Fruit fly (Drosophila melanogaster) whole organism, embryonic: ENCODE measurements around the gene Prx1.

Experiments used
- ATbp ChIP-seq: fragments of 200-800 bp; sonication (Bioruptor generic); optimal IDR thresholded peaks from 2 replicates; lab custom pipeline; 2017; ENCODE audit warnings: missing biosample characterization, mild to moderate bottlenecking, missing genetic modification characterization, missing genetic modification reagents
- Abd-B ChIP-seq: fragments of 200-800 bp; sonication (Bioruptor generic); optimal IDR thresholded peaks from 2 replicates; lab custom pipeline; 2018; ENCODE audit warnings: missing biosample characterization, mild to moderate bottlenecking, missing genetic modification characterization, moderate library complexity
- Atf-2 ChIP-seq: fragments of 200-800 bp; sonication (Bioruptor generic); optimal IDR thresholded peaks from 2 replicates; lab custom pipeline; 2016; ENCODE audit warnings: missing biosample characterization, missing genetic modification characterization
- Bteb2 ChIP-seq: fragments of 200-800 bp; sonication (Bioruptor generic); optimal IDR thresholded peaks from 2 replicates; lab custom pipeline; 2016; ENCODE audit warnings: missing biosample characterization, missing genetic modification characterization
- CG10147 ChIP-seq: fragments of 200-800 bp; sonication (Bioruptor generic); optimal IDR thresholded peaks from 2 replicates; lab custom pipeline; 2019; ENCODE audit warnings: missing biosample characterization, mild to moderate bottlenecking, missing genetic modification characterization, moderate library complexity
- CG1024 ChIP-seq: fragments of 200-800 bp; sonication (Bioruptor generic); IDR thresholded peaks from 2 replicates; pipeline ENCODE4 v1.3.6; 2022; ENCODE audit warnings: missing biosample characterization, missing genetic modification characterization
- CG13123 ChIP-seq: fragments of 200-800 bp; sonication (Bioruptor generic); optimal IDR thresholded peaks from 2 replicates; lab custom pipeline; 2016; ENCODE audit warnings: missing biosample characterization, missing genetic modification characterization
- CG13296 ChIP-seq: fragments of 200-800 bp; sonication (Bioruptor generic); optimal IDR thresholded peaks from 3 replicates; lab custom pipeline; 2018; ENCODE audit warnings: missing biosample characterization, mild to moderate bottlenecking, missing genetic modification characterization
- CG13775 ChIP-seq: fragments of 200-800 bp; sonication (Bioruptor generic); optimal IDR thresholded peaks from 3 replicates; lab custom pipeline; 2017; ENCODE audit warnings: missing biosample characterization, mild to moderate bottlenecking, missing genetic modification characterization
- CG14441 ChIP-seq: fragments of 200-800 bp; sonication (Bioruptor generic); IDR thresholded peaks from 2 replicates; pipeline ENCODE4 v1.3.6; 2022; ENCODE audit warnings: missing biosample characterization, missing genetic modification characterization
- CG15011 ChIP-seq: fragments of 200-800 bp; sonication (Bioruptor generic); optimal IDR thresholded peaks from 3 replicates; lab custom pipeline; 2018; ENCODE audit warnings: missing biosample characterization, mild to moderate bottlenecking, missing genetic modification characterization
- CG15073 ChIP-seq: fragments of 200-800 bp; sonication (Bioruptor generic); optimal IDR thresholded peaks from 2 replicates; lab custom pipeline; 2016; ENCODE audit warnings: missing biosample characterization, missing genetic modification characterization
- CG15601 ChIP-seq: fragments of 200-800 bp; sonication (Bioruptor generic); optimal IDR thresholded peaks from 3 replicates; lab custom pipeline; 2019; ENCODE audit warnings: missing biosample characterization, mild to moderate bottlenecking, missing genetic modification characterization, moderate library complexity
- CG17186 ChIP-seq: fragments of 200-800 bp; sonication (Bioruptor generic); optimal IDR thresholded peaks from 3 replicates; lab custom pipeline; 2017; ENCODE audit warnings: missing biosample characterization, missing genetic modification reagents, missing genetic modification characterization
- CG18619 ChIP-seq: fragments of 200-800 bp; sonication (Bioruptor generic); optimal IDR thresholded peaks from 3 replicates; lab custom pipeline; 2017; ENCODE audit warnings: missing biosample characterization, mild to moderate bottlenecking, missing genetic modification characterization
- CG2120 ChIP-seq: fragments of 200-800 bp; sonication (Bioruptor generic); optimal IDR thresholded peaks from 3 replicates; lab custom pipeline; 2016; ENCODE audit warnings: missing biosample characterization, missing genetic modification characterization
- CG33213 ChIP-seq: fragments of 200-800 bp; sonication (Bioruptor generic); optimal IDR thresholded peaks from 3 replicates; lab custom pipeline; 2016; ENCODE audit warnings: missing biosample characterization, missing genetic modification characterization
- CG3407 ChIP-seq: fragments of 200-800 bp; sonication (Bioruptor generic); optimal IDR thresholded peaks from 2 replicates; lab custom pipeline; 2018; ENCODE audit warnings: missing biosample characterization, mild to moderate bottlenecking, missing genetic modification characterization
- CG3726 ChIP-seq: fragments of 200-800 bp; sonication (Bioruptor generic); IDR thresholded peaks from 3 replicates; pipeline ENCODE4, ENCODE4 v1.3.6; 2022; ENCODE audit warnings: missing biosample characterization, missing genetic modification characterization
- CG42726 ChIP-seq: fragments of 200-800 bp; sonication (Bioruptor generic); IDR thresholded peaks from 2 replicates; pipeline ENCODE4 v1.3.6; 2022; ENCODE audit warnings: missing biosample characterization, missing genetic modification characterization; ENCODE audit not compliant: partially characterized antibody
- CG4360 ChIP-seq: fragments of 200-800 bp; sonication (Bioruptor generic); IDR thresholded peaks from 2 replicates; pipeline ENCODE4 v1.3.6; 2022; ENCODE audit warnings: missing biosample characterization, missing genetic modification characterization
- CG4854 ChIP-seq: fragments of 200-800 bp; sonication (Bioruptor generic); optimal IDR thresholded peaks from 2 replicates; lab custom pipeline; 2016; ENCODE audit warnings: missing biosample characterization, missing genetic modification characterization, inconsistent platforms
- CG5180 ChIP-seq: fragments of 200-800 bp; sonication (Bioruptor generic); optimal IDR thresholded peaks from 3 replicates; lab custom pipeline; 2017; ENCODE audit warnings: missing biosample characterization, missing genetic modification characterization, mild to moderate bottlenecking, moderate library complexity, missing genetic modification reagents
- CG7372 ChIP-seq: fragments of 200-800 bp; sonication (Bioruptor generic); IDR thresholded peaks from 2 replicates; pipeline ENCODE4 v1.3.6; 2022; ENCODE audit warnings: missing biosample characterization, missing genetic modification characterization
- CG7745 ChIP-seq: fragments of 200-800 bp; sonication (Bioruptor generic); optimal IDR thresholded peaks from 2 replicates; lab custom pipeline; 2018; ENCODE audit warnings: missing biosample characterization, mild to moderate bottlenecking, missing genetic modification characterization, moderate library complexity
- CG7963 ChIP-seq: fragments of 200-800 bp; sonication (Bioruptor generic); IDR thresholded peaks from 3 replicates; pipeline ENCODE4 v1.3.6; 2022; ENCODE audit warnings: missing biosample characterization, missing genetic modification characterization; ENCODE audit not compliant: partially characterized antibody
- CG8388 ChIP-seq: fragments of 200-800 bp; sonication (Bioruptor generic); optimal IDR thresholded peaks from 2 replicates; lab custom pipeline; 2019; ENCODE audit warnings: missing biosample characterization, mild to moderate bottlenecking, missing genetic modification characterization, moderate library complexity
- CG9437 ChIP-seq: fragments of 200-800 bp; sonication (Bioruptor generic); optimal IDR thresholded peaks from 2 replicates; lab custom pipeline; 2018; ENCODE audit warnings: missing biosample characterization, mild to moderate bottlenecking, missing genetic modification characterization
- CG9817 ChIP-seq: fragments of 200-800 bp; sonication (Bioruptor generic); optimal IDR thresholded peaks from 2 replicates; lab custom pipeline; 2018; ENCODE audit warnings: missing biosample characterization, mild to moderate bottlenecking, missing genetic modification characterization, moderate library complexity
- D19A ChIP-seq: fragments of 200-800 bp; optimal IDR thresholded peaks from 3 replicates; lab custom pipeline; 2019; ENCODE audit warnings: missing biosample characterization, mild to moderate bottlenecking, missing genetic modification characterization, moderate library complexity
- Dref ChIP-seq: fragments of 200-800 bp; sonication (Bioruptor generic); IDR thresholded peaks from 2 replicates; pipeline ENCODE4 v1.3.6; 2022; ENCODE audit warnings: missing biosample characterization, missing genetic modification characterization
- Elba2 ChIP-seq: fragments of 200-800 bp; sonication (Bioruptor generic); optimal IDR thresholded peaks from 3 replicates; lab custom pipeline; 2016; ENCODE audit warnings: missing biosample characterization, missing genetic modification characterization
- Hey ChIP-seq: fragments of 200-800 bp; sonication (Bioruptor generic); optimal IDR thresholded peaks from 3 replicates; lab custom pipeline; 2018; ENCODE audit warnings: missing biosample characterization, mild to moderate bottlenecking, missing genetic modification characterization
- HmgZ ChIP-seq: fragments of 200-800 bp; sonication (Bioruptor generic); optimal IDR thresholded peaks from 2 replicates; lab custom pipeline; 2018; ENCODE audit warnings: missing biosample characterization, mild to moderate bottlenecking, missing genetic modification characterization
- Jarid2 ChIP-seq: fragments of 200-800 bp; sonication (Bioruptor generic); optimal IDR thresholded peaks from 3 replicates; lab custom pipeline; 2017; ENCODE audit warnings: mild to moderate bottlenecking, missing biosample characterization, missing genetic modification reagents, missing genetic modification characterization
- MBD-R2 ChIP-seq: fragments of 200-800 bp; sonication (Bioruptor generic); IDR thresholded peaks from 2 replicates; pipeline ENCODE4 v1.3.6; 2022; ENCODE audit warnings: missing biosample characterization, missing genetic modification characterization
- Max ChIP-seq: fragments of 200-800 bp; sonication (Bioruptor generic); optimal IDR thresholded peaks from 2 replicates; lab custom pipeline; 2016; ENCODE audit warnings: missing biosample characterization, mild to moderate bottlenecking, missing genetic modification characterization
- Myb ChIP-seq: fragments of 200-800 bp; sonication (Bioruptor generic); optimal IDR thresholded peaks from 2 replicates; lab custom pipeline; 2016; ENCODE audit warnings: missing biosample characterization, missing genetic modification characterization
- PHDP ChIP-seq: fragments of 200-800 bp; sonication (Bioruptor generic); optimal IDR thresholded peaks from 3 replicates; lab custom pipeline; 2018; ENCODE audit warnings: missing biosample characterization, mild to moderate bottlenecking, missing genetic modification characterization, moderate library complexity
- Ssrp ChIP-seq: fragments of 200-800 bp; sonication (Bioruptor generic); optimal IDR thresholded peaks from 2 replicates; lab custom pipeline; 2018; ENCODE audit warnings: missing biosample characterization, mild to moderate bottlenecking, missing genetic modification characterization, moderate library complexity
- al ChIP-seq: fragments of 200-800 bp; sonication (Bioruptor generic); IDR thresholded peaks from 2 replicates; pipeline ENCODE4 v1.3.6; 2022; ENCODE audit warnings: missing biosample characterization, missing genetic modification characterization
- ara ChIP-seq: fragments of 200-800 bp; sonication (Bioruptor generic); IDR thresholded peaks from 2 replicates; pipeline ENCODE4 v1.3.6; 2022; ENCODE audit warnings: missing biosample characterization, missing genetic modification characterization
- ase ChIP-seq: fragments of 200-800 bp; sonication (Bioruptor generic); IDR thresholded peaks from 3 replicates; pipeline ENCODE4 v1.3.6; 2022; ENCODE audit warnings: missing biosample characterization, missing genetic modification characterization
- eyg ChIP-seq: fragments of 200-800 bp; sonication (Bioruptor generic); optimal IDR thresholded peaks from 3 replicates; lab custom pipeline; 2016; ENCODE audit warnings: missing biosample characterization, missing genetic modification characterization
- fu2 ChIP-seq: fragments of 200-800 bp; sonication (Bioruptor generic); optimal IDR thresholded peaks from 2 replicates; lab custom pipeline; 2016; ENCODE audit warnings: missing biosample characterization, missing genetic modification characterization
- sim ChIP-seq: fragments of 200-800 bp; sonication (Bioruptor generic); IDR thresholded peaks from 2 replicates; pipeline ENCODE4 v1.3.6; 2022; ENCODE audit warnings: missing biosample characterization, missing genetic modification characterization
- sob ChIP-seq: fragments of 200-800 bp; sonication (Bioruptor generic); IDR thresholded peaks from 2 replicates; pipeline ENCODE4 v1.3.6; 2022; ENCODE audit warnings: missing biosample characterization, missing genetic modification characterization
- unc-4 ChIP-seq: fragments of 200-800 bp; sonication (Bioruptor generic); IDR thresholded peaks from 2 replicates; pipeline ENCODE4 v1.3.6; 2022; ENCODE audit warnings: missing biosample characterization, missing genetic modification characterization; ENCODE audit not compliant: partially characterized antibody
- zen2 ChIP-seq: fragments of 200-800 bp; sonication (Bioruptor generic); IDR thresholded peaks from 3 replicates; pipeline ENCODE4 v1.3.6; 2022; ENCODE audit warnings: missing biosample characterization, missing genetic modification characterization; ENCODE audit not compliant: partially characterized antibody

Gene Prx1

dm6 chr3L:15207544-15207943, at the start of gene Prx1:
Gene Prx1, plus strand, starts transcription at chr3L:15207844.
- TF ChIP-seq PHDP: no peak
- no peak for TF ChIP-seq CG5180
- TF ChIP-seq Elba2 (GFP tag; lab: Kevin White, UChicago): no peak
- TF ChIP-seq CG42726: no peak
- TF ChIP-seq CG3407 (GFP tag; lab: Kevin White, UChicago): no peak
- no peak for TF ChIP-seq zen2 (GFP tag; lab: Robert Waterston, UW)
- no peak for TF ChIP-seq Hey (tag; lab: Kevin White, UChicago)
- no peak for TF ChIP-seq CG7963 (GFP tag; lab: Robert Waterston, UW)
- no peak for TF ChIP-seq D19A (tag; lab: Kevin White, UChicago)
- TF ChIP-seq CG13123 (GFP tag; lab: Kevin White, UChicago): no peak
- TF ChIP-seq Dref (GFP tag; lab: Robert Waterston, UW): no peak
- TF ChIP-seq Jarid2 (GFP tag; lab: Kevin White, UChicago): no peak
- TF ChIP-seq unc-4 (GFP tag; lab: Robert Waterston, UW): no peak
- no peak for TF ChIP-seq CG9437
- no peak for TF ChIP-seq CG7372 (GFP tag; lab: Robert Waterston, UW)
- no peak for TF ChIP-seq CG3726
- no peak for TF ChIP-seq CG15073
- no peak for TF ChIP-seq sim (GFP tag; lab: Robert Waterston, UW)
- TF ChIP-seq MBD-R2: no peak

DNA sequence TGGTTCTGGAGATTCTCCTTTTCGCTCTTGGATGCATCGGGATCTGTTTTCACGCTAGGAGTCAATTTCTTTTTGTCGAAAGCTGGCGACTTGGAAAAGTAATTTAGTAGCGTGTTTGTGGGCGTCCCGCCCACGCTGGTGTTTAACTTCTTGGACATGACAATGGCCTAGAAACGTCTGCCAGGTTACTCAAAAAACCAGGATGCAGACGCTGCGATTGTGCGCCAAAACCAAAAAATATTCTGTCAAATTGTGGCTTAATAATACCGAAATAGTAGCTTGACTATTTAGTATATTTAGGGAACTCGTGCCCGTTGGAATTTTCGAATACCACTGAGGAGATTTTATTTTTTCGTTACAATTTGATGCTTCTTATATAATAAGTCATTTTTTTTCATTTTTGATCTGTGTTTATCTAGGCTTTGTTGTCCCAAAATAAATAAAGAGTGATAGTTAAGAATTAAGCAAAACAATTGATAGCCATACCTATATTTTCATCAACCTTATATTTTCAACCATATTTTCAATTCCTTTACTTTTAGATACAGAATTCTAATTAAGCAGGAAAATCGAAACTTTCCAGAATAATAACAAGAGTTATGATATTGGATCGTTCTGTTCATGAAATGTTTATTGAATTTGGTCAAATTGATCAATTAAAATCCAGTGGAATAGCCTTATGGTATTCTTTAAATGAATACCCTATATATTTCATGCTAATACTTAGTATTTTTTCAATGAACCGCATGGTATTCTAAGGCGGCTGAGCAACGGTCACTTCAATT, 49.1 kb upstream of the Prx1 start, which contains the start of the genes Msh6 and Prp31:
Gene Msh6, minus strand, starts transcription at position 233 of the 785 bp plus-strand sequence.
Gene Prp31, plus strand, starts transcription at position 771 of the 785 bp plus-strand sequence.
- TF ChIP-seq CG33213 (GFP tag; lab: Kevin White, UChicago) (no peak), CG17186 (peak; percentile 3), Atf-2 (GFP tag; lab: Kevin White, UChicago) (peak; percentile 70), Abd-B (peak; percentile 87), Myb (GFP tag; lab: Kevin White, UChicago) (peak; percentile 44), CG18619 (GFP tag; lab: Kevin White, UChicago) (peak; percentile 70), CG14441 (peak; percentile 69), fu2 (peak; percentile 67), HmgZ (tag; lab: Kevin White, UChicago) (peak; percentile 3), eyg (no peak), CG2120 (GFP tag; lab: Kevin White, UChicago) (peak; percentile 85), CG15011 (GFP tag; lab: Kevin White, UChicago) (peak; percentile 28), Max (peak; percentile 43), CG4360 (GFP tag; lab: Robert Waterston, UW) (no peak), CG7745 (tag; lab: Kevin White, UChicago) (no peak), CG10147 (GFP tag; lab: Kevin White, UChicago) (peak; percentile 69), CG8388 (peak; percentile 38), CG9817 (peak; percentile 64), CG4854 (GFP tag; lab: Kevin White, UChicago) (peak; percentile 22), al (GFP tag; lab: Robert Waterston, UW) (peak; percentile 30), Ssrp (tag; lab: Kevin White, UChicago) (peak; percentile 85), CG1024 (GFP tag; lab: Robert Waterston, UW) (peak; percentile 50; the same call in 1 of the 2 replicates), CG3726 (no peak), sob (peak; percentile 53; the same call in 1 of the 2 replicates), CG15601 (tag; lab: Kevin White, UChicago) (peak; percentile 44), Bteb2 (GFP tag; lab: Kevin White, UChicago) (peak; percentile 62), ase (0 out of 3 replicates have a peak, but pooled peaks have one; percentile 8), ATbp (no peak), ara (GFP tag; lab: Robert Waterston, UW) (peak; percentile 23; the same call in 1 of the 2 replicates), CG13775 (GFP tag; lab: Kevin White, UChicago) (peak; percentile 82), CG13296 (GFP tag; lab: Kevin White, UChicago) (peak; percentile 24)
